Worm (Caenorhabditis elegans) whole organism, L3 larva: ENCODE results near the gene clec-215.

Experiments used
- R02D3.7 ChIP-seq: fragments of 150-350 bp; optimal IDR thresholded peaks from 2 replicates; lab custom pipeline; 2014; ENCODE audit warnings: missing biosample characterization, missing genetic modification characterization
- ZK546.5 ChIP-seq: sonication (generic microtip); optimal IDR thresholded peaks from 2 replicates; lab custom pipeline; 2017; ENCODE audit warnings: missing biosample characterization, missing genetic modification characterization
- aly-2 ChIP-seq: fragments of 150-350 bp; optimal IDR thresholded peaks from 2 replicates; lab custom pipeline; 2014; ENCODE audit warnings: missing biosample characterization, missing genetic modification characterization
- ama-1 ChIP-seq: fragments of 150-350 bp; optimal IDR thresholded peaks from 2 replicates; lab custom pipeline; 2018
- ceh-16 ChIP-seq: sonication (generic microtip); optimal IDR thresholded peaks from 2 replicates; lab custom pipeline; 2017; ENCODE audit warnings: missing biosample characterization, missing genetic modification characterization
- ceh-28 ChIP-seq: fragments of 150-350 bp; optimal IDR thresholded peaks from 2 replicates; lab custom pipeline; 2014; ENCODE audit warnings: missing biosample characterization, missing genetic modification reagents, missing genetic modification characterization
- ceh-82 ChIP-seq: fragments of 150-350 bp; optimal IDR thresholded peaks from 2 replicates; lab custom pipeline; 2014; ENCODE audit warnings: missing biosample characterization, missing genetic modification characterization
- ceh-9 ChIP-seq: sonication (generic microtip); optimal IDR thresholded peaks from 2 replicates; lab custom pipeline; 2018; ENCODE audit warnings: missing biosample characterization, missing genetic modification characterization
- daf-12 ChIP-seq: fragments of 150-350 bp; optimal IDR thresholded peaks from 2 replicates; lab custom pipeline; 2014; ENCODE audit warnings: missing biosample characterization, missing genetic modification reagents, missing genetic modification characterization
- egl-27 ChIP-seq: sonication (generic microtip); optimal IDR thresholded peaks from 4 replicates; lab custom pipeline; 2017; ENCODE audit warnings: missing biosample characterization, missing genetic modification reagents, missing genetic modification characterization
- egl-5 ChIP-seq: fragments of 150-350 bp; optimal IDR thresholded peaks from 2 replicates; lab custom pipeline; 2017; ENCODE audit warnings: missing biosample characterization, missing genetic modification reagents, missing genetic modification characterization, inconsistent platforms
- elt-1 ChIP-seq: fragments of 150-350 bp; optimal IDR thresholded peaks from 2 replicates; lab custom pipeline; 2014; ENCODE audit warnings: missing biosample characterization, missing genetic modification characterization
- elt-2 ChIP-seq: sonication (generic microtip); optimal IDR thresholded peaks from 2 replicates; lab custom pipeline; 2016; ENCODE audit warnings: missing genetic modification reagents, mild to moderate bottlenecking, missing genetic modification characterization, missing compliant biosample characterization
- elt-3 ChIP-seq, 3 experiments: fragments of 150-350 bp in 1 of 3; sonication (generic microtip) in 2 of 3; optimal IDR thresholded peaks; 2 replicates in 2 of 3; 4 replicates in 1 of 3; lab custom pipeline; 2014 to 2017; ENCODE audit warnings: missing biosample characterization in 3 of 3, missing genetic modification characterization in 3 of 3
- eor-1 ChIP-seq, 2 experiments: fragments of 150-350 bp; optimal IDR thresholded peaks; 2 replicates each; lab custom pipeline; 2014 to 2018; ENCODE audit warnings: missing biosample characterization in 2 of 2, missing genetic modification characterization in 2 of 2
- fkh-10 ChIP-seq: sonication (generic microtip); optimal IDR thresholded peaks from 2 replicates; lab custom pipeline; 2017; ENCODE audit warnings: missing biosample characterization, missing genetic modification reagents, missing genetic modification characterization
- fkh-2 ChIP-seq: fragments of 150-350 bp; optimal IDR thresholded peaks from 2 replicates; lab custom pipeline; 2014; ENCODE audit warnings: missing biosample characterization, missing genetic modification reagents, missing genetic modification characterization
- fos-1 ChIP-seq: fragments of 150-350 bp; optimal IDR thresholded peaks from 2 replicates; lab custom pipeline; 2014; ENCODE audit warnings: missing biosample characterization, missing genetic modification characterization
- hmg-11 ChIP-seq: sonication (generic microtip); optimal IDR thresholded peaks from 2 replicates; lab custom pipeline; 2016; ENCODE audit warnings: missing genetic modification characterization, missing compliant biosample characterization
- jun-1 ChIP-seq: fragments of 150-350 bp; optimal IDR thresholded peaks from 2 replicates; lab custom pipeline; 2014; ENCODE audit warnings: missing biosample characterization, missing genetic modification reagents, missing genetic modification characterization
- lin-15B ChIP-seq: fragments of 150-350 bp; optimal IDR thresholded peaks from 2 replicates; lab custom pipeline; 2014; ENCODE audit warnings: missing biosample characterization, missing genetic modification characterization
- lin-39 ChIP-seq: fragments of 150-350 bp; optimal IDR thresholded peaks from 2 replicates; lab custom pipeline; 2018; ENCODE audit warnings: missing biosample characterization, missing genetic modification reagents, missing genetic modification characterization
- lsy-12 ChIP-seq: sonication (generic microtip); optimal IDR thresholded peaks from 2 replicates; lab custom pipeline; 2016; ENCODE audit warnings: mild to moderate bottlenecking, missing genetic modification characterization, missing compliant biosample characterization
- mdl-1 ChIP-seq: fragments of 150-350 bp; optimal IDR thresholded peaks from 2 replicates; lab custom pipeline; 2014; ENCODE audit warnings: missing biosample characterization, missing genetic modification characterization
- mml-1 ChIP-seq: fragments of 150-350 bp; sonication (generic microtip); optimal IDR thresholded peaks from 3 replicates; lab custom pipeline; 2014; ENCODE audit warnings: missing biosample characterization, missing genetic modification characterization
- nfya-1 ChIP-seq: sonication (generic microtip); optimal IDR thresholded peaks from 2 replicates; lab custom pipeline; 2017; ENCODE audit warnings: missing genetic modification characterization, mild to moderate bottlenecking, missing compliant biosample characterization, antibody characterized with exemption, moderate library complexity; ENCODE audit not compliant: insufficient read depth
- nhr-11 ChIP-seq: fragments of 150-350 bp; optimal IDR thresholded peaks from 2 replicates; lab custom pipeline; 2014; ENCODE audit warnings: missing biosample characterization, missing genetic modification characterization
- nhr-12 ChIP-seq: fragments of 150-350 bp; optimal IDR thresholded peaks from 2 replicates; lab custom pipeline; 2014; ENCODE audit warnings: missing biosample characterization, missing genetic modification characterization
- nhr-23 ChIP-seq: fragments of 150-350 bp; optimal IDR thresholded peaks from 2 replicates; lab custom pipeline; 2014; ENCODE audit warnings: missing biosample characterization, missing genetic modification reagents, missing genetic modification characterization
- nhr-237 ChIP-seq: fragments of 150-350 bp; optimal IDR thresholded peaks from 2 replicates; lab custom pipeline; 2014; ENCODE audit warnings: missing biosample characterization, missing genetic modification characterization
- nhr-25 ChIP-seq: sonication (generic microtip); optimal IDR thresholded peaks from 2 replicates; lab custom pipeline; 2017; ENCODE audit warnings: missing biosample characterization, missing genetic modification characterization
- nhr-28 ChIP-seq: fragments of 150-350 bp; optimal IDR thresholded peaks from 2 replicates; lab custom pipeline; 2014; ENCODE audit warnings: missing biosample characterization, missing genetic modification characterization
- nhr-43 ChIP-seq: sonication (generic microtip); optimal IDR thresholded peaks from 2 replicates; lab custom pipeline; 2016; ENCODE audit warnings: mild to moderate bottlenecking, missing genetic modification characterization, missing compliant biosample characterization; ENCODE audit not compliant: poor library complexity, severe bottlenecking
- nhr-67 ChIP-seq: fragments of 150-350 bp; optimal IDR thresholded peaks from 2 replicates; lab custom pipeline; 2014; ENCODE audit warnings: missing biosample characterization, missing genetic modification characterization
- nhr-76 ChIP-seq: fragments of 150-350 bp; sonication (generic microtip); optimal IDR thresholded peaks from 5 replicates; lab custom pipeline; 2014; ENCODE audit warnings: missing biosample characterization, missing genetic modification characterization
- nhr-77 ChIP-seq: fragments of 150-350 bp; optimal IDR thresholded peaks from 2 replicates; lab custom pipeline; 2014; ENCODE audit warnings: missing biosample characterization, missing genetic modification characterization
- pha-4 ChIP-seq: fragments of 150-350 bp; optimal IDR thresholded peaks from 2 replicates; lab custom pipeline; 2014; ENCODE audit warnings: missing biosample characterization, missing genetic modification reagents, missing genetic modification characterization
- pqm-1 ChIP-seq: fragments of 150-350 bp; optimal IDR thresholded peaks from 2 replicates; lab custom pipeline; 2017; ENCODE audit warnings: missing biosample characterization, missing genetic modification characterization, inconsistent platforms
- sea-2 ChIP-seq: fragments of 150-350 bp; sonication (generic microtip); optimal IDR thresholded peaks from 4 replicates; lab custom pipeline; 2014; ENCODE audit warnings: missing biosample characterization, missing genetic modification reagents, missing genetic modification characterization
- skn-1 ChIP-seq: fragments of 150-350 bp; optimal IDR thresholded peaks from 2 replicates; lab custom pipeline; 2014; ENCODE audit warnings: missing biosample characterization, missing genetic modification characterization
- snpc-4 ChIP-seq: fragments of 150-350 bp; optimal IDR thresholded peaks from 2 replicates; lab custom pipeline; 2014; ENCODE audit warnings: missing biosample characterization, missing genetic modification characterization
- tbx-2 ChIP-seq: sonication (generic microtip); optimal IDR thresholded peaks from 2 replicates; lab custom pipeline; 2016; ENCODE audit warnings: mild to moderate bottlenecking, missing genetic modification characterization, missing compliant biosample characterization
- unc-39 ChIP-seq: sonication (generic microtip); optimal IDR thresholded peaks from 4 replicates; lab custom pipeline; 2017; ENCODE audit warnings: missing biosample characterization, missing genetic modification characterization
- unc-62 ChIP-seq: fragments of 150-350 bp; sonication (generic microtip); optimal IDR thresholded peaks from 4 replicates; lab custom pipeline; 2014; ENCODE audit warnings: missing biosample characterization, missing genetic modification reagents, missing genetic modification characterization
- zag-1 ChIP-seq: fragments of 150-350 bp; optimal IDR thresholded peaks from 2 replicates; lab custom pipeline; 2014; ENCODE audit warnings: missing biosample characterization, missing genetic modification characterization
- ztf-11 ChIP-seq: fragments of 150-350 bp; optimal IDR thresholded peaks from 2 replicates; lab custom pipeline; 2014; ENCODE audit warnings: missing biosample characterization, missing genetic modification characterization
- ztf-4 ChIP-seq: fragments of 150-350 bp; optimal IDR thresholded peaks from 2 replicates; lab custom pipeline; 2014; ENCODE audit warnings: missing biosample characterization, missing genetic modification characterization

Gene clec-215

ce11 chrV:7580378-7580777 is 31.8 kb upstream of the clec-215 start, which contains the start of gene ets-6:
ets-6 (minus strand) TSS chrV:7580546.
- TF ChIP-seq fkh-2 (tag; lab: Kevin White, UChicago): no peak
- TF ChIP-seq nhr-12 (tag; lab: Kevin White, UChicago): no peak
- peak; percentile 61 for TF ChIP-seq nhr-23 (tag; lab: Kevin White, UChicago)
- peak; percentile 46 for TF ChIP-seq hmg-11 (tag; lab: Kevin White, UChicago)
- TF ChIP-seq lin-15B (tag; lab: Kevin White, UChicago): peak; percentile 73
- no peak for TF ChIP-seq nhr-76 (tag; lab: Kevin White, UChicago)
- TF ChIP-seq ZK546.5 (tag; lab: Kevin White, UChicago): no peak
- no peak for TF ChIP-seq ceh-16
- no peak for TF ChIP-seq aly-2 (tag; lab: Kevin White, UChicago)
- no peak for TF ChIP-seq nhr-28
- TF ChIP-seq zag-1: no peak
- TF ChIP-seq elt-3 (tag; optimal IDR thresholded peaks at IDR 0.05; lab: Kevin White, UChicago): no peak
- TF ChIP-seq pqm-1 (tag; lab: Kevin White, UChicago): peak; percentile 23
- TF ChIP-seq fos-1: no peak
- no peak for TF ChIP-seq elt-1
- no peak for TF ChIP-seq elt-2 (tag; lab: Kevin White, UChicago)
- no peak for TF ChIP-seq eor-1 (tag; optimal IDR thresholded peaks at IDR 0.05; lab: Kevin White, UChicago)
- no peak for TF ChIP-seq nhr-77 (tag; lab: Kevin White, UChicago)
- no peak for TF ChIP-seq egl-27 (tag; lab: Kevin White, UChicago)
- TF ChIP-seq nfya-1 (tag; lab: Kevin White, UChicago): peak; percentile 61
- peak; percentile 69 for TF ChIP-seq pha-4 (tag; lab: Kevin White, UChicago)
- peak; percentile 31 for TF ChIP-seq R02D3.7 (tag; lab: Kevin White, UChicago)
- no peak for TF ChIP-seq nhr-11
- TF ChIP-seq nhr-25 (tag; lab: Kevin White, UChicago): peak; percentile 32
- no peak for TF ChIP-seq sea-2 (GFP tag; lab: Kevin White, UChicago)
- no peak for TF ChIP-seq mml-1 (tag; lab: Kevin White, UChicago)
- TF ChIP-seq ceh-28 (tag; lab: Kevin White, UChicago): peak; percentile 85
- no peak for TF ChIP-seq unc-62
- TF ChIP-seq nhr-237 (tag; lab: Kevin White, UChicago): no peak
- no peak for TF ChIP-seq daf-12
- no peak for TF ChIP-seq fkh-10 (GFP tag; lab: Kevin White, UChicago)
- no peak for TF ChIP-seq unc-39 (tag; lab: Kevin White, UChicago)
- TF ChIP-seq snpc-4 (tag; lab: Kevin White, UChicago): peak; percentile 45
- TF ChIP-seq skn-1 (tag; lab: Kevin White, UChicago): no peak
- no peak for TF ChIP-seq tbx-2 (tag; lab: Kevin White, UChicago)
- TF ChIP-seq nhr-67 (tag; lab: Kevin White, UChicago): no peak
- TF ChIP-seq mdl-1 (tag; lab: Kevin White, UChicago): no peak
- TF ChIP-seq lsy-12 (tag; lab: Kevin White, UChicago): no peak
- no peak for TF ChIP-seq lin-39 (tag; lab: Kevin White, UChicago)
- no peak for TF ChIP-seq ztf-4 (tag; lab: Kevin White, UChicago)
- no peak for TF ChIP-seq nhr-43 (tag; lab: Kevin White, UChicago)
- TF ChIP-seq ceh-82 (tag; lab: Kevin White, UChicago): no peak
- no peak for TF ChIP-seq ztf-11 (tag; lab: Kevin White, UChicago)
- TF ChIP-seq ceh-9: no peak
- peak; percentile 18 for TF ChIP-seq egl-5
- TF ChIP-seq ama-1 (lab: Kevin White, UChicago): no peak
- no peak for TF ChIP-seq jun-1 (tag; lab: Kevin White, UChicago)
